Worm (Caenorhabditis elegans) whole organism, L4 larva: Measurements from ENCODE around the gene F20C5.6.

Experiments used
- lin-1 ChIP-seq: fragments of 200-800 bp; sonication (Bioruptor generic); IDR thresholded peaks from 2 replicates; pipeline ENCODE4 v1.3.6; 2022; ENCODE audit warnings: missing genetic modification reagents, missing genetic modification characterization, missing compliant biosample characterization
- lin-13 ChIP-seq: fragments of 150-350 bp; optimal IDR thresholded peaks from 2 replicates; lab custom pipeline; 2014; ENCODE audit warnings: missing biosample characterization, missing genetic modification reagents, missing genetic modification characterization
- nhr-25 ChIP-seq: sonication (generic microtip); optimal IDR thresholded peaks from 2 replicates; lab custom pipeline; 2017; ENCODE audit warnings: missing genetic modification characterization, mild to moderate bottlenecking, missing compliant biosample characterization, antibody characterized with exemption, moderate library complexity, borderline replicate concordance; ENCODE audit not compliant: insufficient read depth

- TF ChIP-seq nhr-25 (tag; lab: Kevin White, UChicago) (no peak), lin-13 (GFP tag; lab: Kevin White, UChicago) (no peak), lin-1 (GFP tag; lab: Robert Waterston, UW) (peak; percentile 71; the same call in 1 of the 2 replicates)
Observed at ce11 chrIV:8757729-8758128, 15.3 kb downstream of the F20C5.6 start.
